Worm (Caenorhabditis elegans) whole organism, L3 larva: Measurements from ENCODE around the gene C25D7.16.

Source experiments
- R02D3.7 ChIP-seq: fragments of 150-350 bp; optimal IDR thresholded peaks from 2 replicates; lab custom pipeline; 2014; ENCODE audit warnings: missing biosample characterization, missing genetic modification characterization
- aly-2 ChIP-seq: fragments of 150-350 bp; optimal IDR thresholded peaks from 2 replicates; lab custom pipeline; 2014; ENCODE audit warnings: missing biosample characterization, missing genetic modification characterization
- ama-1 ChIP-seq: fragments of 150-350 bp; optimal IDR thresholded peaks from 2 replicates; lab custom pipeline; 2018
- ceh-16 ChIP-seq: sonication (generic microtip); optimal IDR thresholded peaks from 2 replicates; lab custom pipeline; 2017; ENCODE audit warnings: missing biosample characterization, missing genetic modification characterization
- ceh-28 ChIP-seq: fragments of 150-350 bp; optimal IDR thresholded peaks from 2 replicates; lab custom pipeline; 2014; ENCODE audit warnings: missing biosample characterization, missing genetic modification reagents, missing genetic modification characterization
- ceh-82 ChIP-seq: fragments of 150-350 bp; optimal IDR thresholded peaks from 2 replicates; lab custom pipeline; 2014; ENCODE audit warnings: missing biosample characterization, missing genetic modification characterization
- ceh-9 ChIP-seq: sonication (generic microtip); optimal IDR thresholded peaks from 2 replicates; lab custom pipeline; 2018; ENCODE audit warnings: missing biosample characterization, missing genetic modification characterization
- daf-12 ChIP-seq: fragments of 150-350 bp; optimal IDR thresholded peaks from 2 replicates; lab custom pipeline; 2014; ENCODE audit warnings: missing biosample characterization, missing genetic modification reagents, missing genetic modification characterization
- egl-27 ChIP-seq: sonication (generic microtip); optimal IDR thresholded peaks from 4 replicates; lab custom pipeline; 2017; ENCODE audit warnings: missing biosample characterization, missing genetic modification reagents, missing genetic modification characterization
- elt-1 ChIP-seq: fragments of 150-350 bp; optimal IDR thresholded peaks from 2 replicates; lab custom pipeline; 2014; ENCODE audit warnings: missing biosample characterization, missing genetic modification characterization
- elt-2 ChIP-seq: sonication (generic microtip); optimal IDR thresholded peaks from 2 replicates; lab custom pipeline; 2016; ENCODE audit warnings: missing genetic modification reagents, mild to moderate bottlenecking, missing genetic modification characterization, missing compliant biosample characterization
- elt-3 ChIP-seq, 3 experiments: fragments of 150-350 bp in 1 of 3; sonication (generic microtip) in 2 of 3; optimal IDR thresholded peaks; 2 replicates in 2 of 3; 4 replicates in 1 of 3; lab custom pipeline; 2014 to 2017; ENCODE audit warnings: missing biosample characterization in 3 of 3, missing genetic modification characterization in 3 of 3
- eor-1 ChIP-seq, 2 experiments: fragments of 150-350 bp; optimal IDR thresholded peaks; 2 replicates each; lab custom pipeline; 2014 to 2018; ENCODE audit warnings: missing biosample characterization in 2 of 2, missing genetic modification characterization in 2 of 2
- fkh-10 ChIP-seq: sonication (generic microtip); optimal IDR thresholded peaks from 2 replicates; lab custom pipeline; 2017; ENCODE audit warnings: missing biosample characterization, missing genetic modification reagents, missing genetic modification characterization
- fkh-2 ChIP-seq: fragments of 150-350 bp; optimal IDR thresholded peaks from 2 replicates; lab custom pipeline; 2014; ENCODE audit warnings: missing biosample characterization, missing genetic modification reagents, missing genetic modification characterization
- fos-1 ChIP-seq: fragments of 150-350 bp; optimal IDR thresholded peaks from 2 replicates; lab custom pipeline; 2014; ENCODE audit warnings: missing biosample characterization, missing genetic modification characterization
- hmg-11 ChIP-seq: sonication (generic microtip); optimal IDR thresholded peaks from 2 replicates; lab custom pipeline; 2016; ENCODE audit warnings: missing genetic modification characterization, missing compliant biosample characterization
- jun-1 ChIP-seq: fragments of 150-350 bp; optimal IDR thresholded peaks from 2 replicates; lab custom pipeline; 2014; ENCODE audit warnings: missing biosample characterization, missing genetic modification reagents, missing genetic modification characterization
- lin-15B ChIP-seq: fragments of 150-350 bp; optimal IDR thresholded peaks from 2 replicates; lab custom pipeline; 2014; ENCODE audit warnings: missing biosample characterization, missing genetic modification characterization
- lin-39 ChIP-seq: fragments of 150-350 bp; optimal IDR thresholded peaks from 2 replicates; lab custom pipeline; 2018; ENCODE audit warnings: missing biosample characterization, missing genetic modification reagents, missing genetic modification characterization
- lsy-12 ChIP-seq: sonication (generic microtip); optimal IDR thresholded peaks from 2 replicates; lab custom pipeline; 2016; ENCODE audit warnings: mild to moderate bottlenecking, missing genetic modification characterization, missing compliant biosample characterization
- mdl-1 ChIP-seq: fragments of 150-350 bp; optimal IDR thresholded peaks from 2 replicates; lab custom pipeline; 2014; ENCODE audit warnings: missing biosample characterization, missing genetic modification characterization
- mml-1 ChIP-seq: fragments of 150-350 bp; sonication (generic microtip); optimal IDR thresholded peaks from 3 replicates; lab custom pipeline; 2014; ENCODE audit warnings: missing biosample characterization, missing genetic modification characterization
- nfya-1 ChIP-seq: sonication (generic microtip); optimal IDR thresholded peaks from 2 replicates; lab custom pipeline; 2017; ENCODE audit warnings: missing genetic modification characterization, mild to moderate bottlenecking, missing compliant biosample characterization, antibody characterized with exemption, moderate library complexity; ENCODE audit not compliant: insufficient read depth
- nhr-11 ChIP-seq: fragments of 150-350 bp; optimal IDR thresholded peaks from 2 replicates; lab custom pipeline; 2014; ENCODE audit warnings: missing biosample characterization, missing genetic modification characterization
- nhr-12 ChIP-seq: fragments of 150-350 bp; optimal IDR thresholded peaks from 2 replicates; lab custom pipeline; 2014; ENCODE audit warnings: missing biosample characterization, missing genetic modification characterization
- nhr-23 ChIP-seq: fragments of 150-350 bp; optimal IDR thresholded peaks from 2 replicates; lab custom pipeline; 2014; ENCODE audit warnings: missing biosample characterization, missing genetic modification reagents, missing genetic modification characterization
- nhr-25 ChIP-seq: sonication (generic microtip); optimal IDR thresholded peaks from 2 replicates; lab custom pipeline; 2017; ENCODE audit warnings: missing biosample characterization, missing genetic modification characterization
- nhr-28 ChIP-seq: fragments of 150-350 bp; optimal IDR thresholded peaks from 2 replicates; lab custom pipeline; 2014; ENCODE audit warnings: missing biosample characterization, missing genetic modification characterization
- nhr-43 ChIP-seq: sonication (generic microtip); optimal IDR thresholded peaks from 2 replicates; lab custom pipeline; 2016; ENCODE audit warnings: mild to moderate bottlenecking, missing genetic modification characterization, missing compliant biosample characterization; ENCODE audit not compliant: poor library complexity, severe bottlenecking
- nhr-76 ChIP-seq: fragments of 150-350 bp; sonication (generic microtip); optimal IDR thresholded peaks from 5 replicates; lab custom pipeline; 2014; ENCODE audit warnings: missing biosample characterization, missing genetic modification characterization
- nhr-77 ChIP-seq: fragments of 150-350 bp; optimal IDR thresholded peaks from 2 replicates; lab custom pipeline; 2014; ENCODE audit warnings: missing biosample characterization, missing genetic modification characterization
- pha-4 ChIP-seq: fragments of 150-350 bp; optimal IDR thresholded peaks from 2 replicates; lab custom pipeline; 2014; ENCODE audit warnings: missing biosample characterization, missing genetic modification reagents, missing genetic modification characterization
- pqm-1 ChIP-seq: fragments of 150-350 bp; optimal IDR thresholded peaks from 2 replicates; lab custom pipeline; 2017; ENCODE audit warnings: missing biosample characterization, missing genetic modification characterization, inconsistent platforms
- sea-2 ChIP-seq: fragments of 150-350 bp; sonication (generic microtip); optimal IDR thresholded peaks from 4 replicates; lab custom pipeline; 2014; ENCODE audit warnings: missing biosample characterization, missing genetic modification reagents, missing genetic modification characterization
- skn-1 ChIP-seq: fragments of 150-350 bp; optimal IDR thresholded peaks from 2 replicates; lab custom pipeline; 2014; ENCODE audit warnings: missing biosample characterization, missing genetic modification characterization
- tbx-2 ChIP-seq: sonication (generic microtip); optimal IDR thresholded peaks from 2 replicates; lab custom pipeline; 2016; ENCODE audit warnings: mild to moderate bottlenecking, missing genetic modification characterization, missing compliant biosample characterization
- unc-39 ChIP-seq: sonication (generic microtip); optimal IDR thresholded peaks from 4 replicates; lab custom pipeline; 2017; ENCODE audit warnings: missing biosample characterization, missing genetic modification characterization
- unc-62 ChIP-seq: fragments of 150-350 bp; sonication (generic microtip); optimal IDR thresholded peaks from 4 replicates; lab custom pipeline; 2014; ENCODE audit warnings: missing biosample characterization, missing genetic modification reagents, missing genetic modification characterization
- ztf-11 ChIP-seq: fragments of 150-350 bp; optimal IDR thresholded peaks from 2 replicates; lab custom pipeline; 2014; ENCODE audit warnings: missing biosample characterization, missing genetic modification characterization
- ztf-4 ChIP-seq: fragments of 150-350 bp; optimal IDR thresholded peaks from 2 replicates; lab custom pipeline; 2014; ENCODE audit warnings: missing biosample characterization, missing genetic modification characterization

The C25D7.16 gene

DNA sequence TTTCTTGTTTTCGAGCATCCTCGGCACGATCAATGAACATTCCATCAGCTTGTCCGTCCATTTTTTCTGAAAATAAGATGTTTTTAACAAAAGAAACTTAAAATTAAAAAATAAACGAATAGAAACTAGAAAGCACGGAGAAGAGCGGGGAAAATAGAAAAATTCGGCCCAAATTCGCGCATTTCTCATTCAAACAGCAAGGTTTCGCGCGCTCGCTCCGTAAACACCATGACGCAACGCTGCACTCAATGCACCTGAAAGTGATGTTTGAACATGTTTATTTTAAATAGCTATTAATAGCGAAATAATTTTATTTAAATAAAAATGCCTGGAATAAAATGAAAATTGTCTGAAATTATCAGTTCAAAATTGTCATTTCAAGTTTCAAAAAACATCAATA lies 3.6 kb downstream of the C25D7.16 start, which contains the start of the genes mcm-3 and C25D7.15:
mcm-3 (minus strand) TSS at position 66 of the 400 bp plus-strand sequence.
C25D7.15 (plus strand) TSS at position 275 of the 400 bp plus-strand sequence.
- peak; percentile 3 for TF ChIP-seq elt-2 (tag; lab: Kevin White, UChicago)
- TF ChIP-seq tbx-2: no peak
- TF ChIP-seq mml-1 (tag; lab: Kevin White, UChicago): no peak
- no peak for TF ChIP-seq R02D3.7 (tag; lab: Kevin White, UChicago)
- TF ChIP-seq nhr-11 (tag; lab: Kevin White, UChicago): no peak
- no peak for TF ChIP-seq nfya-1 (tag; lab: Kevin White, UChicago)
- TF ChIP-seq jun-1 (tag; lab: Kevin White, UChicago): no peak
- TF ChIP-seq pqm-1 (tag; lab: Kevin White, UChicago): no peak
- TF ChIP-seq pha-4 (tag; lab: Kevin White, UChicago): peak; percentile 66
- TF ChIP-seq lsy-12 (tag; lab: Kevin White, UChicago): no peak
- no peak for TF ChIP-seq sea-2 (GFP tag; lab: Kevin White, UChicago)
- peak; percentile 28 for TF ChIP-seq lin-15B (tag; lab: Kevin White, UChicago)
- TF ChIP-seq daf-12 (tag; lab: Kevin White, UChicago): no peak
- no peak for TF ChIP-seq egl-27
- no peak for TF ChIP-seq ztf-4 (tag; lab: Kevin White, UChicago)
- TF ChIP-seq fkh-10 (GFP tag; lab: Kevin White, UChicago): no peak
- peak; percentile 28 for TF ChIP-seq nhr-25 (tag; lab: Kevin White, UChicago)
- TF ChIP-seq nhr-12 (tag; lab: Kevin White, UChicago): no peak
- TF ChIP-seq ama-1 (lab: Kevin White, UChicago): no peak
- TF ChIP-seq nhr-76 (tag; lab: Kevin White, UChicago): no peak
- peak; percentile 41 for TF ChIP-seq nhr-23 (tag; lab: Kevin White, UChicago)
- no peak for TF ChIP-seq ceh-82 (tag; lab: Kevin White, UChicago)
- no peak for TF ChIP-seq eor-1 (tag; optimal IDR thresholded peaks at IDR 0.05; lab: Kevin White, UChicago)
- TF ChIP-seq nhr-28: no peak
- TF ChIP-seq unc-62 (GFP tag; lab: Kevin White, UChicago): no peak
- TF ChIP-seq lin-39 (tag; lab: Kevin White, UChicago): no peak
- TF ChIP-seq ceh-9: no peak
- no peak for TF ChIP-seq ceh-16 (tag; lab: Kevin White, UChicago)
- no peak for TF ChIP-seq ceh-28 (tag; lab: Kevin White, UChicago)
- TF ChIP-seq aly-2 (tag; lab: Kevin White, UChicago): no peak
- no peak for TF ChIP-seq hmg-11
- no peak for TF ChIP-seq fos-1 (tag; lab: Kevin White, UChicago)
- TF ChIP-seq mdl-1: no peak
- no peak for TF ChIP-seq nhr-43
- no peak for TF ChIP-seq ztf-11 (tag; lab: Kevin White, UChicago)
- TF ChIP-seq fkh-2: no peak

DNA sequence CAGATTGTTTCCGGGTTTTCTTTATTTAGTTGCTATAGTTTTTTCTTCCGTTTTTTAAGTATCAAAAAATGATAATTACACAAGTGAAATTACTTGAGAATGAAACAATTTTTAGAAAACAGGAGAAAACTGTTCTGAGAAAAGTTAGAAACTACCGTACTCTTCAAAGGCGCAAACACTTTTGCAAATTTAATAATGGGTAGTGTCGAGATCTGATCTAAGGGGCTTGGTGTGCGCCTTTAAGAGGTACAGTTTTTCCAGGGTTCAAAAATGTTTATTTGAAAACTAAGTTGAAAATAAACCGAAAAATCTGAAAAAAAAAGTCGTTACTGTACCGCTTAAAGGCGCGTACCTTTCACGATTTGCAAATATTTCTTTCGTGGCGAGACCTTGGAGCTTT lies 4.6 kb downstream of the C25D7.16 start:
- TF ChIP-seq skn-1 (tag; lab: Kevin White, UChicago): no peak
- TF ChIP-seq elt-1 (tag; lab: Kevin White, UChicago): no peak

ce11 chrV:15063987-15064386 lies 8.0 kb downstream of the C25D7.16 start, which contains the start of gene rap-2:
Gene rap-2, minus strand, starts transcription at chrV:15064087.
- no peak for TF ChIP-seq mdl-1
- no peak for TF ChIP-seq hmg-11
- TF ChIP-seq elt-3 (tag; optimal IDR thresholded peaks at IDR 0.05; lab: Kevin White, UChicago): no peak
- TF ChIP-seq fos-1 (tag; lab: Kevin White, UChicago): no peak
- no peak for TF ChIP-seq nhr-77
- no peak for TF ChIP-seq elt-1 (tag; lab: Kevin White, UChicago)
- TF ChIP-seq skn-1 (tag; lab: Kevin White, UChicago): no peak
- no peak for TF ChIP-seq unc-39 (tag; lab: Kevin White, UChicago)
- no peak for TF ChIP-seq pha-4 (tag; lab: Kevin White, UChicago)
- TF ChIP-seq ama-1 (lab: Kevin White, UChicago): no peak
- no peak for TF ChIP-seq elt-2 (tag; lab: Kevin White, UChicago)
